Fruit fly (Drosophila melanogaster): ENCODE measurements around the gene Dmtn.

DNA sequence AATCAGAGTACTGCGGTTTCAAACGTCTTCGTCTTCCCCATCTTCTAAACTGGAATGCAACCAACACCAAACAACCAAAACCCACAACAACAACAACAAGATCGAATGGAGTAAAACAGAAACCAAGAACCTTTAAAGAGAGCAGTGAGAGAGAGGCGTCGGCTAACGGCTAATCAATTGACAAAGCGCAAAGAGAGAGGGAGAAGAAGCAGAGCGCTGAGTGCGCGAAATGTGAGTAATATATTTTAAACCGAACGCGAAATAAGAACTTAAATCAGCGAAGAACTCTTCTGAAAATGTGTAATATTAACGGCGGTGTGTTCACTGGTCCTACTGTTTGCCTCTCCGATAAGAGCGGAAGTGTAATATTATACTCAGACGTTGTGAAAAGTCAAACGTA is 1.8 kb upstream of the Dmtn start:
- no peak for TF ChIP-seq brk (GFP tag; optimal IDR thresholded peaks at IDR 0.05)
- TF ChIP-seq br (GFP tag; optimal IDR thresholded peaks at IDR 0.05): no peak
- no peak for TF ChIP-seq pan (optimal IDR thresholded peaks at IDR 0.05)
- no peak for TF ChIP-seq OdsH (GFP tag; optimal IDR thresholded peaks at IDR 0.05)
- TF ChIP-seq Jra (GFP tag; optimal IDR thresholded peaks at IDR 0.05): no peak

All from whole organism, wandering third instar larva.